Worm (Caenorhabditis elegans): ENCODE data around the gene clec-40.

- no peak for TF ChIP-seq nhr-12 (tag; optimal IDR thresholded peaks at IDR 0.05)
- no peak for TF ChIP-seq ceh-43 (GFP tag; optimal IDR thresholded peaks at IDR 0.05)
- TF ChIP-seq ham-2 (GFP tag; optimal IDR thresholded peaks at IDR 0.05) = no peak
- no peak for TF ChIP-seq elt-3 (tag; optimal IDR thresholded peaks at IDR 0.05)
- TF ChIP-seq unc-39 (tag; optimal IDR thresholded peaks at IDR 0.05) = no peak
- TF ChIP-seq nhr-76 (tag; optimal IDR thresholded peaks at IDR 0.05) = no peak
- no peak for TF ChIP-seq nhr-28 (tag; optimal IDR thresholded peaks at IDR 0.05)
- TF ChIP-seq unc-62 (GFP tag; optimal IDR thresholded peaks at IDR 0.05) = no peak
- TF ChIP-seq cnd-1 (tag; optimal IDR thresholded peaks at IDR 0.05) = no peak
- no peak for TF ChIP-seq snpc-4 (tag; optimal IDR thresholded peaks at IDR 0.05)
- TF ChIP-seq pha-4 (tag; optimal IDR thresholded peaks at IDR 0.05) = no peak
Measured at ce11 chrV:16879532-16879931, 38.7 kb upstream of the clec-40 start.

All from whole organism, mixed stage, embryonic.